Worm (Caenorhabditis elegans) whole organism, young adult: ENCODE results near the gene R10E11.6.

ENCODE experiments used
- B0019.2 ChIP-seq: fragments of 200-800 bp; sonication (Bioruptor generic); conservative IDR thresholded peaks from 2 replicates; pipeline ENCODE4 v1.3.6; 2022; ENCODE audit warnings: missing genetic modification reagents, missing genetic modification characterization, missing compliant biosample characterization
- D2030.7 ChIP-seq: fragments of 200-800 bp; sonication (Bioruptor generic); IDR thresholded peaks from 2 replicates; pipeline ENCODE4 v1.3.6; 2022; ENCODE audit warnings: missing genetic modification reagents, missing genetic modification characterization, missing compliant biosample characterization
- F23B12.7 ChIP-seq: sonication (generic microtip); optimal IDR thresholded peaks from 2 replicates; lab custom pipeline; 2017; ENCODE audit warnings: missing genetic modification characterization, mild to moderate bottlenecking, missing compliant biosample characterization, antibody characterized with exemption, moderate library complexity; ENCODE audit not compliant: insufficient read depth
- F33H1.4 ChIP-seq: fragments of 200-800 bp; sonication (Bioruptor generic); IDR thresholded peaks from 2 replicates; pipeline ENCODE4 v1.3.6; 2022; ENCODE audit warnings: missing genetic modification reagents, missing genetic modification characterization, missing compliant biosample characterization
- F37B4.10 ChIP-seq: fragments of 200-800 bp; sonication (Bioruptor generic); IDR thresholded peaks from 2 replicates; pipeline ENCODE4 v1.3.6; 2022; ENCODE audit warnings: missing genetic modification characterization, missing compliant biosample characterization
- F57A8.1 ChIP-seq: fragments of 200-800 bp; sonication (Bioruptor generic); optimal IDR thresholded peaks from 2 replicates; lab custom pipeline; 2018; ENCODE audit warnings: mild to moderate bottlenecking, missing genetic modification characterization, moderate library complexity, missing compliant biosample characterization
- F57C9.4 ChIP-seq: sonication (generic microtip); optimal IDR thresholded peaks from 2 replicates; lab custom pipeline; 2017; ENCODE audit warnings: mild to moderate bottlenecking, missing genetic modification characterization, missing compliant biosample characterization
- K12H6.12 ChIP-seq: fragments of 200-800 bp; sonication (Bioruptor generic); optimal IDR thresholded peaks from 2 replicates; lab custom pipeline; 2018; ENCODE audit warnings: mild to moderate bottlenecking, missing genetic modification characterization, missing compliant biosample characterization
- Y53F4B.3 ChIP-seq: fragments of 200-800 bp; sonication (Bioruptor generic); IDR thresholded peaks from 2 replicates; pipeline ENCODE4 v1.3.6; 2022; ENCODE audit warnings: missing genetic modification reagents, missing genetic modification characterization, missing compliant biosample characterization
- Y53G8AR.9 ChIP-seq: fragments of 200-800 bp; sonication (Bioruptor generic); conservative IDR thresholded peaks from 2 replicates; pipeline ENCODE4 v1.3.6; 2022; ENCODE audit warnings: missing genetic modification reagents, missing genetic modification characterization, missing compliant biosample characterization
- Y95B8A.8 ChIP-seq: fragments of 200-800 bp; sonication (Bioruptor generic); IDR thresholded peaks from 2 replicates; pipeline ENCODE4 v1.3.6; 2022; ENCODE audit warnings: missing genetic modification reagents, missing genetic modification characterization, missing compliant biosample characterization
- ama-1 ChIP-seq, 3 experiments: fragments of 150-350 bp in 1 of 3; sonication (generic microtip) in 2 of 3; optimal IDR thresholded peaks; 2 replicates each; lab custom pipeline; 2014 to 2018; ENCODE audit warnings: missing biosample characterization in 2 of 3, missing genetic modification characterization in 2 of 3, missing genetic modification reagents in 2 of 3
- aptf-2 ChIP-seq: fragments of 200-800 bp; sonication (Bioruptor generic); conservative IDR thresholded peaks from 2 replicates; pipeline ENCODE4 v1.3.6; 2022; ENCODE audit warnings: missing genetic modification reagents, missing genetic modification characterization, missing compliant biosample characterization
- athp-1 ChIP-seq: sonication (generic microtip); optimal IDR thresholded peaks from 2 replicates; lab custom pipeline; 2017; ENCODE audit warnings: mild to moderate bottlenecking, missing genetic modification characterization, missing compliant biosample characterization
- attf-3 ChIP-seq: fragments of 200-800 bp; sonication (Bioruptor generic); conservative IDR thresholded peaks from 2 replicates; pipeline ENCODE4 v1.3.6; 2022; ENCODE audit warnings: missing genetic modification reagents, missing genetic modification characterization, missing compliant biosample characterization
- attf-5 ChIP-seq: fragments of 200-800 bp; sonication (Bioruptor generic); optimal IDR thresholded peaks from 2 replicates; lab custom pipeline; 2018; ENCODE audit warnings: mild to moderate bottlenecking, missing genetic modification characterization, missing compliant biosample characterization
- attf-6 ChIP-seq: fragments of 200-800 bp; sonication (Bioruptor generic); IDR thresholded peaks from 2 replicates; pipeline ENCODE4 v1.3.6; 2022; ENCODE audit warnings: missing genetic modification reagents, missing genetic modification characterization, missing compliant biosample characterization
- bed-1 ChIP-seq: fragments of 200-800 bp; sonication (Bioruptor generic); IDR thresholded peaks from 2 replicates; pipeline ENCODE4 v1.3.6; 2022; ENCODE audit warnings: missing genetic modification reagents, missing genetic modification characterization, missing compliant biosample characterization
- bed-2 ChIP-seq: fragments of 200-800 bp; sonication (Bioruptor generic); IDR thresholded peaks from 2 replicates; pipeline ENCODE4 v1.3.6; 2022; ENCODE audit warnings: missing genetic modification reagents, missing genetic modification characterization, missing compliant biosample characterization
- ceh-100 ChIP-seq: fragments of 200-800 bp; sonication (Bioruptor generic); IDR thresholded peaks from 2 replicates; pipeline ENCODE4 v1.3.6; 2022; ENCODE audit warnings: missing genetic modification reagents, missing genetic modification characterization, missing compliant biosample characterization
- ceh-27 ChIP-seq: fragments of 200-800 bp; sonication (Bioruptor generic); optimal IDR thresholded peaks from 2 replicates; lab custom pipeline; 2018; ENCODE audit warnings: mild to moderate bottlenecking, missing genetic modification characterization, moderate library complexity, missing compliant biosample characterization
- ceh-40 ChIP-seq: fragments of 200-800 bp; sonication (Bioruptor generic); IDR thresholded peaks from 2 replicates; pipeline ENCODE4 v1.3.6; 2022; ENCODE audit warnings: missing genetic modification characterization, missing compliant biosample characterization
- ceh-79 ChIP-seq: sonication (generic microtip); optimal IDR thresholded peaks from 2 replicates; lab custom pipeline; 2017; ENCODE audit warnings: mild to moderate bottlenecking, missing genetic modification characterization, missing compliant biosample characterization
- die-1 ChIP-seq: sonication (generic microtip); optimal IDR thresholded peaks from 2 replicates; lab custom pipeline; 2016; ENCODE audit warnings: missing genotype, mild to moderate bottlenecking, missing genetic modification characterization, missing compliant biosample characterization
- egl-18 ChIP-seq: fragments of 200-800 bp; sonication (Bioruptor generic); IDR thresholded peaks from 2 replicates; pipeline ENCODE4 v1.3.6; 2022; ENCODE audit warnings: missing genetic modification reagents, missing genetic modification characterization, missing compliant biosample characterization
- egl-44 ChIP-seq: fragments of 200-800 bp; sonication (Bioruptor generic); IDR thresholded peaks from 2 replicates; pipeline ENCODE4 v1.3.6; 2022; ENCODE audit warnings: missing genetic modification reagents, missing genetic modification characterization, missing compliant biosample characterization
- hmg-1.2 ChIP-seq: fragments of 200-800 bp; sonication (Bioruptor generic); IDR thresholded peaks from 2 replicates; pipeline ENCODE4 v1.3.6; 2022; ENCODE audit warnings: missing genetic modification reagents, missing genetic modification characterization, missing compliant biosample characterization
- lag-1 ChIP-seq: fragments of 200-800 bp; sonication (Bioruptor generic); IDR thresholded peaks from 2 replicates; pipeline ENCODE4 v1.3.6; 2022; ENCODE audit warnings: missing genetic modification reagents, missing genetic modification characterization, missing compliant biosample characterization
- let-526 ChIP-seq: fragments of 200-800 bp; sonication (Bioruptor generic); IDR thresholded peaks from 2 replicates; pipeline ENCODE4 v1.3.6; 2022; ENCODE audit warnings: missing genetic modification reagents, missing genetic modification characterization, missing compliant biosample characterization
- lsl-1 ChIP-seq: fragments of 200-800 bp; sonication (Bioruptor generic); optimal IDR thresholded peaks from 2 replicates; lab custom pipeline; 2018; ENCODE audit warnings: mild to moderate bottlenecking, missing genetic modification characterization, moderate library complexity, missing compliant biosample characterization
- lsy-27 ChIP-seq: sonication (generic microtip); optimal IDR thresholded peaks from 2 replicates; lab custom pipeline; 2017; ENCODE audit warnings: missing genetic modification characterization, mild to moderate bottlenecking, missing compliant biosample characterization, antibody characterized with exemption, missing genotype, borderline replicate concordance; ENCODE audit not compliant: insufficient read depth
- mel-28 ChIP-seq: sonication (generic microtip); optimal IDR thresholded peaks from 2 replicates; lab custom pipeline; 2016; ENCODE audit warnings: borderline replicate concordance, mild to moderate bottlenecking, missing genetic modification characterization, missing compliant biosample characterization
- nfyb-1 ChIP-seq: fragments of 200-800 bp; sonication (Bioruptor generic); IDR thresholded peaks from 2 replicates; pipeline ENCODE4 v1.3.6; 2022; ENCODE audit warnings: missing genetic modification reagents, missing genetic modification characterization, missing compliant biosample characterization
- nhr-179 ChIP-seq: sonication (generic microtip); optimal IDR thresholded peaks from 2 replicates; lab custom pipeline; 2016; ENCODE audit warnings: mild to moderate bottlenecking, missing genetic modification characterization, missing compliant biosample characterization
- nhr-80 ChIP-seq: sonication (generic microtip); optimal IDR thresholded peaks from 2 replicates; lab custom pipeline; 2016; ENCODE audit warnings: missing genetic modification characterization, missing compliant biosample characterization
- pbrm-1 ChIP-seq: fragments of 200-800 bp; sonication (Bioruptor generic); IDR thresholded peaks from 2 replicates; pipeline ENCODE4 v1.3.6; 2022; ENCODE audit warnings: missing genetic modification reagents, missing genetic modification characterization, missing compliant biosample characterization
- pha-4 ChIP-seq: fragments of 150-350 bp; sonication (generic microtip); optimal IDR thresholded peaks from 2 replicates; lab custom pipeline; 2014; ENCODE audit warnings: missing biosample characterization, missing genetic modification reagents, missing genetic modification characterization
- rcor-1 ChIP-seq: fragments of 200-800 bp; sonication (Bioruptor generic); IDR thresholded peaks from 2 replicates; pipeline ENCODE4 v1.3.6; 2022; ENCODE audit warnings: missing genetic modification reagents, missing genetic modification characterization, missing compliant biosample characterization
- rpc-1 ChIP-seq, 2 experiments: fragments of 150-350 bp in 1 of 2; sonication (generic microtip) in 1 of 2; optimal IDR thresholded peaks; 2 replicates each; lab custom pipeline; 2014 to 2018; ENCODE audit warnings: missing biosample characterization in 1 of 2, missing genetic modification characterization in 1 of 2, missing genetic modification reagents in 1 of 2, missing genotype in 1 of 2
- snpc-1.3 ChIP-seq: sonication (generic microtip); optimal IDR thresholded peaks from 2 replicates; lab custom pipeline; 2017; ENCODE audit warnings: missing genetic modification characterization, mild to moderate bottlenecking, missing compliant biosample characterization, antibody characterized with exemption, moderate library complexity, missing genotype, missing genetic modification reagents; ENCODE audit not compliant: insufficient read depth
- somi-1 ChIP-seq: fragments of 200-800 bp; sonication (Bioruptor generic); optimal IDR thresholded peaks from 2 replicates; lab custom pipeline; 2018; ENCODE audit warnings: mild to moderate bottlenecking, missing genetic modification characterization, missing compliant biosample characterization
- tlf-1 ChIP-seq: fragments of 200-800 bp; sonication (Bioruptor generic); optimal IDR thresholded peaks from 2 replicates; lab custom pipeline; 2018; ENCODE audit warnings: mild to moderate bottlenecking, missing genetic modification characterization, missing compliant biosample characterization
- xnd-1 ChIP-seq: sonication (generic microtip); optimal IDR thresholded peaks from 2 replicates; lab custom pipeline; 2016; ENCODE audit warnings: missing genotype, missing genetic modification reagents, missing genetic modification characterization, missing compliant biosample characterization
- zfh-2 ChIP-seq: fragments of 200-800 bp; sonication (Bioruptor generic); conservative IDR thresholded peaks from 2 replicates; pipeline ENCODE4 v1.3.6; 2022; ENCODE audit warnings: missing genetic modification reagents, missing genetic modification characterization, missing compliant biosample characterization
- ztf-28 ChIP-seq: fragments of 200-800 bp; sonication (Bioruptor generic); IDR thresholded peaks from 2 replicates; pipeline ENCODE4 v1.3.6; 2022; ENCODE audit warnings: missing genetic modification reagents, missing genetic modification characterization, missing compliant biosample characterization
- ztf-6 ChIP-seq: fragments of 200-800 bp; sonication (Bioruptor generic); IDR thresholded peaks from 2 replicates; pipeline ENCODE4 v1.3.6; 2022; ENCODE audit warnings: missing genetic modification reagents, missing genetic modification characterization, missing compliant biosample characterization

The R10E11.6 gene

DNA sequence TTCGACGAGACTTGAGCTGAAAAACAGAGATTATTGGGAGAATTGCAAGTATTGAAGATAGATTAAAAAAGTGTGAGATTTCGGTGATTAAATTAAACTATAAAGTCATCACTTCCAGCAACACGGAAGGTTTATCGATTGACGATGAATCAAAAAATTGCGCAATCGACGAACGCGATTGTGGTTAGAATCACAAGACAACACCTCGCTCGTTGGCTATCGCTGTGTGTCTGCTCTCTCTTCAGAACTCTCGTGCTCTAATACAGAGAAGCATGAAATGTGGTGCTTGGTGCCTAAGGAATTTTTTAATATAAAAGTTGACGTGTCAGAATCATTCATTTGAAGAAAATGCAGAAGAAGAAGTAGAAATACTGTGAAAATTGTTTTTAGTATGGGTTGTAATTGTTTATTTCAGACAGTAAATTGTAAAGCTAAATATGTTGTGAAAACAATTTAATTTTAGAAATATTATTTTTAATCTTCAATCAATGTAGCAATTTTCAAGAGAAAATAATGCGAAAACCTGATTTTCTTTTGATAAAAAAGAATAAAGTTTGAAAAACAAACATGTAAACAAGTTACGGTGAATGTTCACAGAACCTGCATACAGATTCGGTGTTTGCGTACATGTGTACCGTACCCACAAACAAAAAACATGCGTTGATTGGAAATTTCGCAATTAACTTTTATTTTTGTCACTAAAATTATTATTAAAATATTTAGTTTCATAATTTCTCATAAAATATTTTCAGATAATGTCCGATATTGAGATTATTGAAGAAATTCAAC, 44.6 kb downstream of the R10E11.6 start, which contains the start of the genes ZK632.10 and ZK632.11 (continued):
- TF ChIP-seq nhr-80 (tag; lab: Kevin White, UChicago) (peak; percentile 56), tlf-1 (GFP tag; lab: Kevin White, UChicago) (no peak), aptf-2 (GFP tag; lab: Robert Waterston, UW) (no peak), ztf-6 (no peak), let-526 (no peak), ceh-79 (tag; lab: Kevin White, UChicago) (no peak), hmg-1.2 (peak; percentile 44; the same call in 1 of the 2 replicates), ztf-28 (GFP tag; lab: Robert Waterston, UW) (no peak), F23B12.7 (tag; lab: Kevin White, UChicago) (peak; percentile 73), egl-44 (GFP tag; lab: Robert Waterston, UW) (no peak), B0019.2 (GFP tag; lab: Robert Waterston, UW) (no peak), K12H6.12 (tag; lab: Kevin White, UChicago) (peak; percentile 59), rcor-1 (GFP tag; lab: Robert Waterston, UW) (peak; percentile 50; the same call in 1 of the 2 replicates), Y95B8A.8 (GFP tag; lab: Robert Waterston, UW) (no peak), F33H1.4 (GFP tag; lab: Robert Waterston, UW) (peak; percentile 66), ceh-40 (no peak), ceh-27 (GFP tag; lab: Kevin White, UChicago) (peak; percentile 20), D2030.7 (peak; percentile 33; the same call in 1 of the 2 replicates), nfyb-1 (peak; percentile 49; the same call in 1 of the 2 replicates), F37B4.10 (no peak), lsl-1 (GFP tag; lab: Kevin White, UChicago) (peak; percentile 83), pbrm-1 (GFP tag; lab: Robert Waterston, UW) (peak; percentile 56), Y53G8AR.9 (GFP tag; lab: Robert Waterston, UW) (peak; percentile 39; the same call in 1 of the 2 replicates), nhr-179 (tag; lab: Kevin White, UChicago) (no peak), F57C9.4 (tag; lab: Kevin White, UChicago) (no peak), rpc-1 (optimal IDR thresholded peaks at IDR 0.05; lab: Kevin White, UChicago) (no peak), rpc-1 (tag; optimal IDR thresholded peaks at IDR 0.05; lab: Kevin White, UChicago) (no peak), lag-1 (GFP tag; lab: Robert Waterston, UW) (no peak), lsy-27 (tag; lab: Kevin White, UChicago) (no peak), attf-5 (GFP tag; lab: Kevin White, UChicago) (peak; percentile 17), Y53F4B.3 (GFP tag; lab: Robert Waterston, UW) (no peak), F57A8.1 (GFP tag; lab: Kevin White, UChicago) (no peak), snpc-1.3 (tag; lab: Kevin White, UChicago) (no peak)

- TF ChIP-seq B0019.2 (GFP tag; lab: Robert Waterston, UW) (no peak), die-1 (tag; lab: Kevin White, UChicago) (no peak), somi-1 (GFP tag; lab: Kevin White, UChicago) (no peak), athp-1 (tag; lab: Kevin White, UChicago) (no peak), egl-18 (GFP tag; lab: Robert Waterston, UW) (no peak), ceh-100 (GFP tag; lab: Robert Waterston, UW) (no peak), ceh-27 (GFP tag; lab: Kevin White, UChicago) (no peak), bed-1 (GFP tag; lab: Robert Waterston, UW) (no peak), ama-1 (optimal IDR thresholded peaks at IDR 0.05; lab: Kevin White, UChicago) (no peak), ama-1 (GFP tag; optimal IDR thresholded peaks at IDR 0.05; lab: Kevin White, UChicago) (no peak), zfh-2 (GFP tag; lab: Robert Waterston, UW) (no peak), attf-6 (GFP tag; lab: Robert Waterston, UW) (no peak), xnd-1 (tag; lab: Kevin White, UChicago) (no peak), attf-3 (GFP tag; lab: Robert Waterston, UW) (no peak), mel-28 (tag; lab: Kevin White, UChicago) (no peak), ceh-40 (no peak), bed-2 (no peak), rpc-1 (optimal IDR thresholded peaks at IDR 0.05; lab: Kevin White, UChicago) (no peak), rpc-1 (tag; optimal IDR thresholded peaks at IDR 0.05; lab: Kevin White, UChicago) (no peak), pha-4 (tag; lab: Kevin White, UChicago) (no peak)
- TF ChIP-seq, all 124 proteins: peak for 0
Measured at ce11 chrIII:9830502-9830901, 47.7 kb downstream of the R10E11.6 start, which contains the start of gene ZK632.12. ZK632.12 (plus strand) TSS chrIII:9830802.
